Fruit fly (Drosophila melanogaster) whole organism, embryonic: Measurements from ENCODE around the gene Cp110.

ENCODE experiments used
- Atf-2 ChIP-seq: fragments of 200-800 bp; sonication (Bioruptor generic); optimal IDR thresholded peaks from 2 replicates; lab custom pipeline; 2016; ENCODE audit warnings: missing biosample characterization, missing genetic modification characterization
- CG10147 ChIP-seq: fragments of 200-800 bp; sonication (Bioruptor generic); optimal IDR thresholded peaks from 2 replicates; lab custom pipeline; 2019; ENCODE audit warnings: missing biosample characterization, mild to moderate bottlenecking, missing genetic modification characterization, moderate library complexity
- CG1024 ChIP-seq: fragments of 200-800 bp; sonication (Bioruptor generic); IDR thresholded peaks from 2 replicates; pipeline ENCODE4 v1.3.6; 2022; ENCODE audit warnings: missing biosample characterization, missing genetic modification characterization
- CG10366 ChIP-seq: fragments of 200-800 bp; sonication (Bioruptor generic); IDR thresholded peaks from 2 replicates; pipeline ENCODE4 v1.3.6; 2022; ENCODE audit warnings: missing biosample characterization, missing genetic modification characterization
- CG10565 ChIP-seq: fragments of 200-800 bp; sonication (Bioruptor generic); optimal IDR thresholded peaks from 3 replicates; lab custom pipeline; 2016; ENCODE audit warnings: missing biosample characterization, mild to moderate bottlenecking, missing genetic modification characterization
- CG11456 ChIP-seq: fragments of 200-800 bp; sonication (Bioruptor generic); IDR thresholded peaks from 3 replicates; pipeline ENCODE4 v1.3.6; 2022; ENCODE audit warnings: missing biosample characterization, missing genetic modification characterization
- CG12236 ChIP-seq: fragments of 200-800 bp; sonication (Bioruptor generic); optimal IDR thresholded peaks from 2 replicates; lab custom pipeline; 2016; ENCODE audit warnings: missing biosample characterization, missing genetic modification characterization
- CG12744 ChIP-seq: fragments of 200-800 bp; sonication (Bioruptor generic); optimal IDR thresholded peaks from 2 replicates; lab custom pipeline; 2016; ENCODE audit warnings: missing biosample characterization, missing genetic modification characterization
- CG13424 ChIP-seq: fragments of 200-800 bp; sonication (Bioruptor generic); optimal IDR thresholded peaks from 2 replicates; lab custom pipeline; 2019; ENCODE audit warnings: missing biosample characterization, mild to moderate bottlenecking, missing genetic modification characterization, moderate library complexity
- CG15269 ChIP-seq: fragments of 200-800 bp; sonication (Bioruptor generic); optimal IDR thresholded peaks from 2 replicates; lab custom pipeline; 2018; ENCODE audit warnings: missing biosample characterization, mild to moderate bottlenecking, missing genetic modification characterization, moderate library complexity
- CG2199 ChIP-seq: fragments of 200-800 bp; sonication (Bioruptor generic); IDR thresholded peaks from 3 replicates; pipeline ENCODE4 v1.3.6; 2022; ENCODE audit warnings: missing biosample characterization, missing genetic modification characterization
- CG30020 ChIP-seq: fragments of 200-800 bp; optimal IDR thresholded peaks from 2 replicates; lab custom pipeline; 2019; ENCODE audit warnings: missing biosample characterization, mild to moderate bottlenecking, missing genetic modification characterization, moderate library complexity
- CG32532 ChIP-seq: fragments of 200-800 bp; sonication (Bioruptor generic); IDR thresholded peaks from 2 replicates; pipeline ENCODE4 v1.3.6; 2022; ENCODE audit warnings: missing biosample characterization, missing genetic modification characterization
- CG3281 ChIP-seq: fragments of 200-800 bp; sonication (Bioruptor generic); optimal IDR thresholded peaks from 3 replicates; lab custom pipeline; 2017; ENCODE audit warnings: missing biosample characterization, mild to moderate bottlenecking, missing genetic modification characterization
- CG6765 ChIP-seq: fragments of 200-800 bp; sonication (Bioruptor generic); optimal IDR thresholded peaks from 3 replicates; lab custom pipeline; 2017; ENCODE audit warnings: missing biosample characterization, mild to moderate bottlenecking, missing genetic modification characterization
- CG7357 ChIP-seq: fragments of 200-800 bp; sonication (Bioruptor generic); IDR thresholded peaks from 3 replicates; pipeline ENCODE4 v1.3.6; 2022; ENCODE audit warnings: missing biosample characterization, missing genetic modification characterization
- CG7745 ChIP-seq: fragments of 200-800 bp; sonication (Bioruptor generic); optimal IDR thresholded peaks from 2 replicates; lab custom pipeline; 2018; ENCODE audit warnings: missing biosample characterization, mild to moderate bottlenecking, missing genetic modification characterization, moderate library complexity
- CG8290 ChIP-seq, 3 experiments: fragments of 200-800 bp; sonication (Bioruptor generic); optimal IDR thresholded peaks; 2 replicates each; lab custom pipeline; 2016 to 2019; ENCODE audit warnings: missing biosample characterization in 3 of 3, missing genetic modification characterization in 3 of 3, mild to moderate bottlenecking in 2 of 3, moderate library complexity in 1 of 3
- CG8478 ChIP-seq: fragments of >200 bp; optimal IDR thresholded peaks from 2 replicates; lab custom pipeline; 2018
- CG8765 ChIP-seq: fragments of 200-800 bp; sonication (Bioruptor generic); IDR thresholded peaks from 2 replicates; pipeline ENCODE4 v1.3.6; 2022; ENCODE audit warnings: missing biosample characterization, missing genetic modification characterization
- CTCF ChIP-seq: fragments of 200-800 bp; sonication (Bioruptor generic); optimal IDR thresholded peaks from 2 replicates; lab custom pipeline; 2017; ENCODE audit warnings: missing biosample characterization, mild to moderate bottlenecking, missing genetic modification characterization, moderate library complexity
- Doc3 ChIP-seq: fragments of 200-800 bp; sonication (Bioruptor generic); IDR thresholded peaks from 3 replicates; pipeline ENCODE4 v1.3.6; 2022; ENCODE audit warnings: missing biosample characterization, missing genetic modification characterization; ENCODE audit not compliant: partially characterized antibody
- Hmr ChIP-seq: fragments of 200-800 bp; sonication (Bioruptor generic); optimal IDR thresholded peaks from 3 replicates; lab custom pipeline; 2017; ENCODE audit warnings: mild to moderate bottlenecking, missing biosample characterization, missing genetic modification reagents, missing genetic modification characterization
- Hmx ChIP-seq: fragments of 200-800 bp; sonication (Bioruptor generic); optimal IDR thresholded peaks from 2 replicates; lab custom pipeline; 2016; ENCODE audit warnings: missing biosample characterization, missing genetic modification characterization
- Hr39 ChIP-seq: fragments of >200 bp; optimal IDR thresholded peaks from 2 replicates; lab custom pipeline; 2017
- Lhr ChIP-seq: fragments of 200-800 bp; sonication (Bioruptor generic); optimal IDR thresholded peaks from 3 replicates; lab custom pipeline; 2017; ENCODE audit warnings: mild to moderate bottlenecking, missing biosample characterization, missing genetic modification reagents, missing genetic modification characterization
- NK7.1 ChIP-seq: fragments of 200-800 bp; sonication (Bioruptor generic); optimal IDR thresholded peaks from 3 replicates; lab custom pipeline; 2016; ENCODE audit warnings: missing biosample characterization, missing genetic modification characterization
- Rfx ChIP-seq: fragments of 200-800 bp; sonication (Bioruptor generic); IDR thresholded peaks from 2 replicates; pipeline ENCODE4 v1.3.6; 2022; ENCODE audit warnings: missing biosample characterization, missing genetic modification characterization
- Stat92E ChIP-seq, 3 experiments: fragments of >200 bp in 2 of 3; fragments of 200-800 bp in 1 of 3; sonication (Bioruptor generic) in 1 of 3; optimal IDR thresholded peaks; 2 replicates each; lab custom pipeline; 2017 to 2019; ENCODE audit warnings: missing biosample characterization in 3 of 3, missing genetic modification characterization in 3 of 3, mild to moderate bottlenecking in 1 of 3, moderate library complexity in 1 of 3
- Xrp1 ChIP-seq: fragments of 200-800 bp; sonication (Bioruptor generic); IDR thresholded peaks from 2 replicates; pipeline ENCODE4 v1.3.6; 2022; ENCODE audit warnings: missing biosample characterization, missing genetic modification characterization
- dmrt11E ChIP-seq: fragments of 200-800 bp; sonication (Bioruptor generic); optimal IDR thresholded peaks from 3 replicates; lab custom pipeline; 2018; ENCODE audit warnings: missing biosample characterization, mild to moderate bottlenecking, missing genetic modification characterization, moderate library complexity
- fd96Cb ChIP-seq: fragments of 200-800 bp; sonication (Bioruptor generic); optimal IDR thresholded peaks from 2 replicates; lab custom pipeline; 2018; ENCODE audit warnings: missing biosample characterization, mild to moderate bottlenecking, missing genetic modification characterization, moderate library complexity
- fu2 ChIP-seq: fragments of 200-800 bp; sonication (Bioruptor generic); optimal IDR thresholded peaks from 2 replicates; lab custom pipeline; 2016; ENCODE audit warnings: missing biosample characterization, missing genetic modification characterization
- gt ChIP-seq: fragments of 200-800 bp; sonication (Bioruptor generic); IDR thresholded peaks from 2 replicates; pipeline ENCODE4 v1.3.6; 2022; ENCODE audit warnings: missing biosample characterization, missing genetic modification characterization
- insv ChIP-seq, 2 experiments: fragments of 200-800 bp; sonication (Bioruptor generic); optimal IDR thresholded peaks; 3 replicates each; lab custom pipeline; 2016 to 2018; ENCODE audit warnings: missing biosample characterization in 2 of 2, missing genetic modification characterization in 2 of 2
- jigr1 ChIP-seq: fragments of 200-800 bp; sonication (Bioruptor generic); IDR thresholded peaks from 3 replicates; pipeline ENCODE4 v1.3.6; 2022; ENCODE audit warnings: missing biosample characterization, missing genetic modification characterization
- knrl ChIP-seq: fragments of 200-800 bp; sonication (Bioruptor generic); IDR thresholded peaks from 3 replicates; pipeline ENCODE4 v1.3.6; 2022; ENCODE audit warnings: missing biosample characterization, missing genetic modification characterization; ENCODE audit not compliant: partially characterized antibody
- nmo ChIP-seq: fragments of 200-800 bp; sonication (Bioruptor generic); optimal IDR thresholded peaks from 2 replicates; lab custom pipeline; 2018; ENCODE audit warnings: missing biosample characterization, mild to moderate bottlenecking, missing genetic modification characterization, moderate library complexity
- peb ChIP-seq: fragments of 200-800 bp; sonication (Bioruptor generic); IDR thresholded peaks from 2 replicates; pipeline ENCODE4 v1.3.6; 2022; ENCODE audit warnings: missing biosample characterization, missing genetic modification characterization
- prd ChIP-seq, 3 experiments: fragments of >200 bp in 2 of 3; fragments of 200-800 bp in 1 of 3; sonication (Bioruptor generic) in 1 of 3; optimal IDR thresholded peaks in 2 of 3; IDR thresholded peaks in 1 of 3; 2 replicates in 2 of 3; 3 replicates in 1 of 3; pipeline versions ENCODE4 v1.3.6 to Lab custom; 2017 to 2022; ENCODE audit warnings: missing biosample characterization in 1 of 3, missing genetic modification characterization in 1 of 3
- pzg ChIP-seq: fragments of 200-800 bp; sonication (Bioruptor generic); optimal IDR thresholded peaks from 3 replicates; lab custom pipeline; 2018; ENCODE audit warnings: missing biosample characterization, mild to moderate bottlenecking, missing genetic modification characterization, moderate library complexity
- repo ChIP-seq: fragments of 200-800 bp; sonication (Bioruptor generic); optimal IDR thresholded peaks from 2 replicates; lab custom pipeline; 2016; ENCODE audit warnings: missing biosample characterization, missing genetic modification characterization
- sima ChIP-seq: fragments of 200-800 bp; sonication (Bioruptor generic); optimal IDR thresholded peaks from 2 replicates; lab custom pipeline; 2016; ENCODE audit warnings: missing biosample characterization, missing genetic modification characterization
- tin ChIP-seq: fragments of 200-800 bp; sonication (Bioruptor generic); optimal IDR thresholded peaks from 3 replicates; lab custom pipeline; 2016; ENCODE audit warnings: missing biosample characterization, missing genetic modification characterization

Cp110 gene

dm6 chrX:22432929-22433605 lies 48.8 kb upstream of the Cp110 start (continued):
- TF ChIP-seq Stat92E (GFP tag; optimal IDR thresholded peaks at IDR 0.05; lab: Kevin White, UChicago), result peak in 1 of 3 experiments; percentile 93
- peak; percentile 96 for TF ChIP-seq CG10565

- TF ChIP-seq NK7.1 (GFP tag; lab: Kevin White, UChicago) (no peak), CG1024 (no peak), jigr1 (no peak), peb (GFP tag; lab: Robert Waterston, UW) (no peak), Hmx (no peak), CG8765 (no peak), repo (GFP tag; lab: Kevin White, UChicago) (no peak), CG8478 (lab: Kevin White, UChicago) (no peak), CG8290 (GFP tag; optimal IDR thresholded peaks at IDR 0.05; lab: Kevin White, UChicago) (no peak), CG8290 (tag; optimal IDR thresholded peaks at IDR 0.05; lab: Kevin White, UChicago) (peak in 1 of 2 experiments; percentile 23), dmrt11E (tag; lab: Kevin White, UChicago) (no peak), CG15269 (peak; percentile 15), CG7745 (tag; lab: Kevin White, UChicago) (no peak), CG32532 (GFP tag; lab: Robert Waterston, UW) (no peak), sima (GFP tag; lab: Kevin White, UChicago) (no peak), CTCF (peak; percentile 49), prd (optimal IDR thresholded peaks at IDR 0.05; lab: Kevin White, UChicago) (no peak), prd (GFP tag; IDR thresholded peaks at IDR 0.05; lab: Robert Waterston, UW) (no peak), CG3281 (GFP tag; lab: Kevin White, UChicago) (no peak), Rfx (GFP tag; lab: Robert Waterston, UW) (no peak), Lhr (peak; percentile 16), Hmr (GFP tag; lab: Kevin White, UChicago) (peak; percentile 9), CG6765 (GFP tag; lab: Kevin White, UChicago) (no peak), Doc3 (GFP tag; lab: Robert Waterston, UW) (no peak), CG11456 (no peak), fd96Cb (tag; lab: Kevin White, UChicago) (no peak), CG13424 (tag; lab: Kevin White, UChicago) (no peak), knrl (GFP tag; lab: Robert Waterston, UW) (no peak), gt (GFP tag; lab: Robert Waterston, UW) (no peak), fu2 (no peak), pzg (no peak), insv (GFP tag; optimal IDR thresholded peaks at IDR 0.05; lab: Kevin White, UChicago) (no peak), Atf-2 (no peak), Hr39 (lab: Kevin White, UChicago) (no peak), CG10147 (GFP tag; lab: Kevin White, UChicago) (no peak), CG12236 (GFP tag; lab: Kevin White, UChicago) (no peak), tin (no peak), CG12744 (GFP tag; lab: Kevin White, UChicago) (no peak), CG2199 (peak; percentile 88; the same call in 2 of the 3 replicates), CG7357 (GFP tag; lab: Robert Waterston, UW) (no peak), Xrp1 (GFP tag; lab: Robert Waterston, UW) (no peak), CG30020 (tag; lab: Kevin White, UChicago) (no peak), CG10366 (GFP tag; lab: Robert Waterston, UW) (no peak), nmo (GFP tag; lab: Kevin White, UChicago) (no peak)
These were observed 38.8 kb upstream of the Cp110 start for dm6 chrX:22443046-22443445.
